Fruit fly (Drosophila melanogaster) whole organism, wandering third instar larva: Measurements from ENCODE around the gene CG42718.

Source experiments
- Abd-B ChIP-seq: fragments of >200 bp; optimal IDR thresholded peaks from 2 replicates; lab custom pipeline; 2017; ENCODE audit warnings: missing biosample characterization, missing genetic modification characterization
- CG32264 ChIP-seq: fragments of 200-800 bp; sonication (Bioruptor generic); optimal IDR thresholded peaks from 2 replicates; lab custom pipeline; 2016; ENCODE audit warnings: missing biosample characterization, missing genetic modification characterization
- CG9705 ChIP-seq: fragments of 200-800 bp; sonication (Bioruptor generic); optimal IDR thresholded peaks from 2 replicates; lab custom pipeline; 2018; ENCODE audit warnings: missing biosample characterization, mild to moderate bottlenecking, missing genetic modification characterization
- CrebA ChIP-seq: fragments of 200-800 bp; sonication (Bioruptor generic); optimal IDR thresholded peaks from 2 replicates; lab custom pipeline; 2016; ENCODE audit warnings: missing biosample characterization, mild to moderate bottlenecking, missing genetic modification characterization, borderline replicate concordance
- Dfd ChIP-seq: fragments of >200 bp; optimal IDR thresholded peaks from 2 replicates; lab custom pipeline; 2017; ENCODE audit warnings: missing biosample characterization, missing genetic modification characterization
- Dif ChIP-seq: fragments of 200-275, 200-300 bp; sonication (Bioruptor generic); optimal IDR thresholded peaks from 2 replicates; lab custom pipeline; 2018; ENCODE audit warnings: missing biosample characterization, missing genetic modification characterization; ENCODE audit not compliant: partially characterized antibody
- GATAd ChIP-seq: sonication (Bioruptor generic); optimal IDR thresholded peaks from 2 replicates; lab custom pipeline; 2016; ENCODE audit warnings: missing biosample characterization, missing genetic modification characterization
- Hnf4 ChIP-seq: fragments of 200-800 bp; sonication (Bioruptor generic); optimal IDR thresholded peaks from 2 replicates; lab custom pipeline; 2016; ENCODE audit warnings: missing biosample characterization, mild to moderate bottlenecking, missing genetic modification characterization
- Hr78 ChIP-seq: fragments of >200 bp; optimal IDR thresholded peaks from 2 replicates; lab custom pipeline; 2017; ENCODE audit warnings: missing biosample characterization, missing genetic modification characterization
- Hr83 ChIP-seq: fragments of 200-300 bp; sonication (Bioruptor generic); optimal IDR thresholded peaks from 2 replicates; lab custom pipeline; 2016; ENCODE audit warnings: missing biosample characterization, mild to moderate bottlenecking, missing genetic modification characterization, moderate library complexity; ENCODE audit not compliant: poor library complexity, severe bottlenecking
- Myc ChIP-seq: fragments of >200 bp; optimal IDR thresholded peaks from 2 replicates; lab custom pipeline; 2017
- N ChIP-seq: fragments of >200 bp; optimal IDR thresholded peaks from 2 replicates; lab custom pipeline; 2018; ENCODE audit warnings: missing biosample characterization, missing external identifiers, missing genetic modification characterization
- OdsH ChIP-seq: fragments of 200-800 bp; sonication (Bioruptor generic); optimal IDR thresholded peaks from 2 replicates; lab custom pipeline; 2016; ENCODE audit warnings: missing biosample characterization, mild to moderate bottlenecking, missing genetic modification characterization
- Rel ChIP-seq, 2 experiments: fragments of 200-800 bp; sonication (Bioruptor generic) in 1 of 2; optimal IDR thresholded peaks; 2 replicates in 1 of 2; 3 replicates in 1 of 2; lab custom pipeline; 2016 to 2019; ENCODE audit warnings: mild to moderate bottlenecking in 2 of 2, missing biosample characterization in 2 of 2, missing genetic modification characterization in 2 of 2, moderate library complexity in 1 of 2
- Sp1 ChIP-seq: fragments of 200-800 bp; sonication (Bioruptor generic); optimal IDR thresholded peaks from 3 replicates; lab custom pipeline; 2019; ENCODE audit warnings: missing biosample characterization, mild to moderate bottlenecking, missing genetic modification characterization, moderate library complexity
- Vsx2 ChIP-seq: fragments of 200-300, 225-300 bp; sonication (Bioruptor generic); optimal IDR thresholded peaks from 2 replicates; lab custom pipeline; 2018; ENCODE audit warnings: missing biosample characterization, missing genetic modification characterization; ENCODE audit not compliant: partially characterized antibody
- br ChIP-seq: fragments of 200-800 bp; sonication (Bioruptor generic); optimal IDR thresholded peaks from 2 replicates; lab custom pipeline; 2016; ENCODE audit warnings: missing biosample characterization, missing genetic modification characterization
- dsf ChIP-seq: sonication (Bioruptor generic); optimal IDR thresholded peaks from 2 replicates; lab custom pipeline; 2016; ENCODE audit warnings: missing biosample characterization, missing genetic modification characterization, borderline replicate concordance
- ey ChIP-seq: fragments of 200-800 bp; sonication (Bioruptor generic); optimal IDR thresholded peaks from 2 replicates; lab custom pipeline; 2016; ENCODE audit warnings: missing biosample characterization, missing genetic modification characterization
- foxo ChIP-seq, 2 experiments: fragments of 200-800 bp; sonication (Bioruptor generic); optimal IDR thresholded peaks; 2 replicates in 1 of 2; 3 replicates in 1 of 2; lab custom pipeline; 2016 to 2017; ENCODE audit warnings: missing biosample characterization in 2 of 2, missing genetic modification characterization in 2 of 2
- fru ChIP-seq: fragments of 200-800 bp; sonication (Bioruptor generic); optimal IDR thresholded peaks from 3 replicates; lab custom pipeline; 2016; ENCODE audit warnings: missing biosample characterization, mild to moderate bottlenecking, missing genetic modification characterization
- h ChIP-seq: fragments of 200-800 bp; sonication (Bioruptor generic); optimal IDR thresholded peaks from 3 replicates; lab custom pipeline; 2016; ENCODE audit warnings: missing biosample characterization, mild to moderate bottlenecking, missing genetic modification characterization
- jim ChIP-seq: fragments of 175-275, 200-325 bp; sonication (Bioruptor generic); optimal IDR thresholded peaks from 2 replicates; lab custom pipeline; 2016; ENCODE audit warnings: missing biosample characterization, mild to moderate bottlenecking, missing genetic modification characterization
- lola ChIP-seq: fragments of >200 bp; optimal IDR thresholded peaks from 2 replicates; lab custom pipeline; 2017; ENCODE audit warnings: missing biosample characterization, missing genetic modification characterization
- pan ChIP-seq: fragments of >200 bp; optimal IDR thresholded peaks from 2 replicates; lab custom pipeline; 2017
- psq ChIP-seq: fragments of 200-800 bp; sonication (Bioruptor generic); optimal IDR thresholded peaks from 3 replicates; lab custom pipeline; 2017; ENCODE audit warnings: missing biosample characterization, mild to moderate bottlenecking, missing genetic modification characterization, moderate library complexity
- rgr ChIP-seq: fragments of 200-800 bp; sonication (Bioruptor generic); optimal IDR thresholded peaks from 3 replicates; lab custom pipeline; 2016; ENCODE audit warnings: missing biosample characterization, mild to moderate bottlenecking, missing genetic modification characterization
- sage ChIP-seq: fragments of 200-800 bp; sonication (Bioruptor generic); optimal IDR thresholded peaks from 2 replicates; lab custom pipeline; 2016; ENCODE audit warnings: missing biosample characterization, mild to moderate bottlenecking, missing genetic modification characterization
- sv ChIP-seq: fragments of 200-800 bp; sonication (Bioruptor generic); optimal IDR thresholded peaks from 3 replicates; lab custom pipeline; 2016; ENCODE audit warnings: missing biosample characterization, missing genetic modification characterization
- tai ChIP-seq: sonication (Bioruptor generic); optimal IDR thresholded peaks from 2 replicates; lab custom pipeline; 2016; ENCODE audit warnings: missing biosample characterization, missing genetic modification characterization
- usp ChIP-seq: fragments of >200 bp; optimal IDR thresholded peaks from 2 replicates; lab custom pipeline; 2017; ENCODE audit warnings: missing biosample characterization, missing genetic modification characterization
- woc ChIP-seq: sonication (Bioruptor generic); optimal IDR thresholded peaks from 2 replicates; lab custom pipeline; 2016; ENCODE audit warnings: missing biosample characterization, mild to moderate bottlenecking, missing genetic modification characterization

The CG42718 gene

dm6 chr3L:16319399-16319906 lies 1.6 kb downstream of the CG42718 start, which contains the start of the genes CG13041 and CG13060:
Gene CG13041, minus strand, starts transcription at chr3L:16319526.
Gene CG13060, plus strand, starts transcription at chr3L:16319856.
- no peak for TF ChIP-seq tai (GFP tag; lab: Kevin White, UChicago)
- no peak for TF ChIP-seq br
- no peak for TF ChIP-seq rgr (GFP tag; lab: Kevin White, UChicago)
- no peak for TF ChIP-seq usp (GFP tag; lab: Kevin White, UChicago)
- no peak for TF ChIP-seq psq (GFP tag; lab: Kevin White, UChicago)
- TF ChIP-seq Dif (GFP tag; lab: Kevin White, UChicago) = no peak
- TF ChIP-seq sage (GFP tag; lab: Kevin White, UChicago) = no peak
- no peak for TF ChIP-seq CG32264 (GFP tag; lab: Kevin White, UChicago)
- no peak for TF ChIP-seq woc (GFP tag; lab: Kevin White, UChicago)
- no peak for TF ChIP-seq N (GFP tag; lab: Kevin White, UChicago)
- no peak for TF ChIP-seq fru (GFP tag; lab: Kevin White, UChicago)
- no peak for TF ChIP-seq Vsx2
- no peak for TF ChIP-seq Hnf4
- TF ChIP-seq CG9705 (GFP tag; lab: Kevin White, UChicago) = no peak
- TF ChIP-seq Hr78 = no peak
- TF ChIP-seq sv (GFP tag; lab: Kevin White, UChicago) = no peak
- no peak for TF ChIP-seq jim

DNA sequence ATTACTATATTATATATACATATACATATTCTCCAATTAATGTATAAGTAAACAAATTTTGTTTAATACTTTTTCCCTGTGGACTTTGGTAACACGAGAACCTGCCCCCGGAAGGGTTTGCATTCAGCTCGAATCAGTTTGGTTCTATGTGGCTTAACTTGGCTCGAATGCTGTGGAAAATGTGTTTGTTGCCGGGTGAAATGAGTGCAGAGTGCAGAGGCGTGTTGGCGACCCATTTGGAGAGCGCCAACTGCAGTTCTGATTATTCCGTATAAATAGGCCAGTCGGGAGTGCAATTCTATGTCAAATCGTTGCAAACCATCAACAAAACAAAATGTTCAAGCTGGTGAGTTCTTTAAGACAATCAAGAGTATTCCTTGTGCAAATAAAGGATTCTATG lies 3.3 kb downstream of the CG42718 start, which contains the start of gene Nplp3:
Gene Nplp3 (plus strand): TSS at position 301 of the 400 bp plus-strand sequence.
- no peak for TF ChIP-seq Rel (GFP tag; optimal IDR thresholded peaks at IDR 0.05; lab: Kevin White, UChicago)
- no peak for TF ChIP-seq Rel (tag; optimal IDR thresholded peaks at IDR 0.05; lab: Kevin White, UChicago)
- TF ChIP-seq foxo (GFP tag; optimal IDR thresholded peaks at IDR 0.05; lab: Kevin White, UChicago) = no peak
- no peak for TF ChIP-seq Abd-B (GFP tag; lab: Kevin White, UChicago)
- TF ChIP-seq woc (GFP tag; lab: Kevin White, UChicago) = no peak
- TF ChIP-seq CrebA = no peak
- TF ChIP-seq ey = no peak
- no peak for TF ChIP-seq rgr (GFP tag; lab: Kevin White, UChicago)
- no peak for TF ChIP-seq tai (GFP tag; lab: Kevin White, UChicago)
- no peak for TF ChIP-seq h (GFP tag; lab: Kevin White, UChicago)
- no peak for TF ChIP-seq GATAd (GFP tag; lab: Kevin White, UChicago)
- no peak for TF ChIP-seq Dfd (GFP tag; lab: Kevin White, UChicago)
- no peak for TF ChIP-seq usp (GFP tag; lab: Kevin White, UChicago)
- TF ChIP-seq Hr83 (GFP tag; lab: Kevin White, UChicago) = no peak
- no peak for TF ChIP-seq dsf (GFP tag; lab: Kevin White, UChicago)
- no peak for TF ChIP-seq Vsx2
- TF ChIP-seq br = no peak
- TF ChIP-seq Myc (lab: Kevin White, UChicago) = no peak
- TF ChIP-seq, all 38 proteins: peak for 0

- no peak for TF ChIP-seq pan
Measured at dm6 chr3L:16313985-16314384, 7.1 kb downstream of the CG42718 start, which contains the start of gene CG13062. Gene CG13062, plus strand, starts transcription at chr3L:16314285.

- TF ChIP-seq GATAd (GFP tag; lab: Kevin White, UChicago) = no peak
- peak; percentile 32 for TF ChIP-seq ey
- TF ChIP-seq pan = no peak
- TF ChIP-seq br = peak; percentile 17
- TF ChIP-seq dsf (GFP tag; lab: Kevin White, UChicago) = no peak
- TF ChIP-seq foxo (GFP tag; optimal IDR thresholded peaks at IDR 0.05; lab: Kevin White, UChicago) = peak in 1 of 2 experiments; percentile 55
Measured at dm6 chr3L:16309972-16310371, 11.1 kb downstream of the CG42718 start.

- TF ChIP-seq GATAd (GFP tag; lab: Kevin White, UChicago) = no peak
- TF ChIP-seq jim = no peak
- TF ChIP-seq Hr78 = no peak
- no peak for TF ChIP-seq Dfd (GFP tag; lab: Kevin White, UChicago)
- no peak for TF ChIP-seq fru (GFP tag; lab: Kevin White, UChicago)
- TF ChIP-seq sv (GFP tag; lab: Kevin White, UChicago) = no peak
- TF ChIP-seq Sp1 = no peak
- no peak for TF ChIP-seq Hnf4
- TF ChIP-seq OdsH = no peak
- no peak for TF ChIP-seq br
- no peak for TF ChIP-seq lola
- no peak for TF ChIP-seq usp (GFP tag; lab: Kevin White, UChicago)
- TF ChIP-seq sage (GFP tag; lab: Kevin White, UChicago) = no peak
- TF ChIP-seq, all 38 proteins: peak for 0
Measured at dm6 chr3L:16308380-16308779, 12.7 kb downstream of the CG42718 start, which contains the start of gene CG13042. Gene CG13042, minus strand, starts transcription at chr3L:16308480.
